Worm (Caenorhabditis elegans): ENCODE data around the gene asp-3.

DNA sequence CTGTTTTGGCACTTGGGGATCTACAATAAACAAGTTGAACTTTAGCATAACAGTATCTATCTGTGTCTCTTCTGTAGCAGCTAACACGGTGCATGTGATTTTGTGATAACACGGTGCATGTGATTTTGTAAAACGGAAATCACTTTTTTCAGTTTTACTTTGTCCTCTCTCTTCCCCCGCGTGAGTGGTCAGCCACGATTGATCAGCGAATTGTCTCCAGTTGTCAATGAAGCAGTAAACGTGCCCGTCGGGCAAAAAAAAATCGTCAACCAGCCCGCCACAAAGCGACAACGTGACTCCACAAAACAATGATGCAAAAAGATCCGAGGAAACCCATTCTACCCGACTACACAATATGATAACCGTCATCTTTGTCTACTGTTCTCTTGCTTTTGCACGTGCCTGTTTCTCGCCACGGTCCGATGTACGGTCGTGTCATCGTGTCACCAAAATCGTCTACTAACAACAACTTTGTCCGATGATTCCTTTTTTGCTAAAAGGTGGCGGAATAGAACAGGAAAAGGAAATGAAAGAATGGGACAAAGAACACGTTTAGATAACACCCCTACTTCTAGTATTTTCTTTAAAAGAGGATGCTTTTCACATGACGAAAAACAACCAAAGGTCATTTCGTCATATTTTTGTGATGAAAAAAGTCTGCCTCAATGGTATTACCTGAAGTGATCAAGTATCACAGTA, 41.6 kb upstream of the asp-3 start:
- TF ChIP-seq flt-1 (GFP tag; IDR thresholded peaks at IDR 0.05) = no peak
- no peak for TF ChIP-seq tab-1 (GFP tag; IDR thresholded peaks at IDR 0.05)
- no peak for TF ChIP-seq ztf-23 (GFP tag; IDR thresholded peaks at IDR 0.05)
- TF ChIP-seq med-1 (GFP tag; optimal IDR thresholded peaks at IDR 0.05; ENCODE audit: insufficient read depth) = no peak
- TF ChIP-seq cog-1 (tag; optimal IDR thresholded peaks at IDR 0.05) = no peak
- TF ChIP-seq ref-1 (GFP tag; conservative IDR thresholded peaks at IDR 0.05) = no peak
- TF ChIP-seq T22C8.4 (GFP tag; IDR thresholded peaks at IDR 0.05) = no peak

All from whole organism, midembryonic.